Worm (Caenorhabditis elegans) whole organism, late embryonic: Measurements from ENCODE around the gene taf-12.

ENCODE experiments used
- ahr-1 ChIP-seq: sonication (generic microtip); optimal IDR thresholded peaks from 2 replicates; lab custom pipeline; 2016; ENCODE audit warnings: missing genetic modification characterization, missing compliant biosample characterization
- ets-4 ChIP-seq: sonication (generic microtip); optimal IDR thresholded peaks from 2 replicates; lab custom pipeline; 2016; ENCODE audit warnings: missing genetic modification characterization, missing compliant biosample characterization
- hlh-30 ChIP-seq: sonication (generic microtip); optimal IDR thresholded peaks from 2 replicates; lab custom pipeline; 2017; ENCODE audit warnings: antibody characterized with exemption, missing genetic modification characterization, missing compliant biosample characterization; ENCODE audit not compliant: insufficient read depth
- hlh-8 ChIP-seq: sonication (generic microtip); optimal IDR thresholded peaks from 2 replicates; lab custom pipeline; 2016; ENCODE audit warnings: missing genotype, missing genetic modification characterization, missing compliant biosample characterization
- pag-3 ChIP-seq: sonication (generic microtip); optimal IDR thresholded peaks from 2 replicates; lab custom pipeline; 2016; ENCODE audit warnings: missing compliant biosample characterization, missing genetic modification characterization, borderline replicate concordance
- pax-1 ChIP-seq: fragments of 150-350 bp; optimal IDR thresholded peaks from 2 replicates; lab custom pipeline; 2014; ENCODE audit warnings: missing biosample characterization, missing genetic modification characterization
- pqm-1 ChIP-seq: sonication (generic microtip); optimal IDR thresholded peaks from 2 replicates; lab custom pipeline; 2016; ENCODE audit warnings: missing genetic modification characterization, missing compliant biosample characterization

DNA sequence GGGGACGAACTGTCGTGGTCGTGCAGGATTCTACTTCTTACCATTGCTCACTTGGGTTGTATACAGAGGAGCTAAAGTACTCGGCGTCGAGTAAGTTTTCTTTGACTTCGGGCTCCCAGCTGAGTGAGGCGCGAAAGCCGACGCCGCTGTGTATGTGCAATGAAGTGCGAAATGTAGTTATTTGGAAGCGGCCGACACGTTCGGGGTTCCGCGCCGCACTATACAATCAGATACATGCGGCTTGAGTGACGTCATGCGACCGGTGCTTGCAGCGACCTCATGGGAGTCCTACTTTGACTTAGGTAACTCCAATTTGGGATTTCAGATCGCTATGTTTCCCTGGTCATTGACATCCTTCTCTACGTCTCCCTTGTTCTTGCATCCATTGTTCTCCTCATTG is 51.2 kb downstream of the taf-12 start:
- TF ChIP-seq pag-3, result no peak
- no peak for TF ChIP-seq pax-1 (tag; lab: Kevin White, UChicago)
- no peak for TF ChIP-seq hlh-30 (tag; lab: Kevin White, UChicago)
- TF ChIP-seq ahr-1, result no peak
- no peak for TF ChIP-seq pqm-1
- TF ChIP-seq ets-4 (tag; lab: Kevin White, UChicago), result no peak
- TF ChIP-seq hlh-8 (tag; lab: Kevin White, UChicago), result no peak
